Worm (Caenorhabditis elegans): ENCODE results near the gene F14H12.6.

DNA sequence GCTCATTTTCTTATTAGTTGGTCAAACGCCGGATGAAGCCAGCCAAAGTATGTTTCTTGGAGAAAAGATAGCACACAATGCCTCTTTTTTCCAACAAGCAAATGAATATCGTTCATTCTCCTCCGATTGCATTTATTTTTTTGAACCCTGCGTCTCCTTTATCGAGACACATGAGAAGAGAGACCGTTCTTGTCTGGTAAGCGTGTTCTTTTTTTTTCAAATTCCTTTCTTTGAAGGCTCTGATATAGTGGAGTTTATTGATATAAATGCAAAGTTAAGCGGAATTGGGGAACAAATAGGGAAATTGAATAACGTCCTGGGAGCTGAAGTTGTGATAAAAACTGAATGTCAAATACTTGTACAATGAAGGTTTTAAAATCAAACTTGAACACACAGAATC is 5.2 kb upstream of the F14H12.6 start, which contains the start of gene F14H12.7:
- TF ChIP-seq mep-1 (tag; optimal IDR thresholded peaks at IDR 0.05) (no peak), snpc-4 (tag; optimal IDR thresholded peaks at IDR 0.05) (no peak), unc-120 (tag; optimal IDR thresholded peaks at IDR 0.05; ENCODE audit: poor library complexity, severe bottlenecking) (no peak), ceh-83 (GFP tag; optimal IDR thresholded peaks at IDR 0.05) (no peak), pha-4 (tag; optimal IDR thresholded peaks at IDR 0.05) (no peak), nhr-76 (tag; optimal IDR thresholded peaks at IDR 0.05) (no peak), ztf-11 (tag; optimal IDR thresholded peaks at IDR 0.05) (no peak), sptf-1 (tag; optimal IDR thresholded peaks at IDR 0.05) (no peak), blmp-1 (tag; optimal IDR thresholded peaks at IDR 0.05) (no peak), nhr-28 (tag; optimal IDR thresholded peaks at IDR 0.05) (no peak)
